Worm (Caenorhabditis elegans): Measurements from ENCODE around the gene scly-1.

scly-1 gene

DNA sequence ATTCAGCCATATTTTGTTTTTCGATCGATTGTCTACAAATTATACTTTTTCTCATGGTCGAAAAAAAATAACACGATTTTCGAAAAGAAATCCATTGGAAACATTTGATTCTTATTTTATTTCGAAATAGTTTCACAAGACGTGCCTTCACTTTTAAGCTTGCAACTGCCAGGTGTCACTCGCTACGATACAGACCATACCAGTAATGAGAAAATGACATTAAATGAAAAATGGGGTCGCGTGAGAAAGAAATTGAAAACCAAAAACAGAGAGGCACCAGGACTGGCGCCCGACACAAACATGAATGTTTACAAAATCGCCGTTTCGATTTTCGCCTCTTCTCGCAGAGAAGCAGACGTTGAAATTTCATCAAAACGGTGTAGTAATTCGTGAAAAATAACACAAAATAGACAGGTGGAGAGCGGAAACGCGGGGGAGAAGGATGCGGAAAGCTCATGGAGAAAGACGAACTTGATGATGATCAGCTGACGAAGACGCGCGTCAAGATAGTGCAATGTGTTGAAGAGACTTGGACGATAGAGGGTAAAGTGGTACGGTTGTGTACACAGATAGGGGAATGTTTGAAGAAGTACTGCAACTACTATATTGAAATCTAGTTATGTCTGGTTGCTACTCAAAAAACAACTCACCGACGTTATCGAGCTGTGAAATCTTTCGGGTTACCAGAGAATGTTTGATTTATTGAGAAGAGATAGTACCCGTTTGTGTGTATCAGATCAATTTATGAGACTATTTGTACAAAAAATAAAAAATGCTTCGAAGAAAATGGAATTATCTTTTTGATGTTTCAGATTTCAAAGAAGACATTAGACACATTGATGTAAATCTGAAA is 44.6 kb downstream of the scly-1 start:
- TF ChIP-seq ceh-14 (tag; optimal IDR thresholded peaks at IDR 0.05) (no peak), hlh-8 (tag; optimal IDR thresholded peaks at IDR 0.05) (no peak), ceh-18 (tag; optimal IDR thresholded peaks at IDR 0.05) (peak; percentile 62), ceh-2 (tag; optimal IDR thresholded peaks at IDR 0.05) (no peak), dve-1 (tag; optimal IDR thresholded peaks at IDR 0.05) (no peak), tbx-2 (tag; optimal IDR thresholded peaks at IDR 0.05) (peak; percentile 33), ceh-19 (GFP tag; optimal IDR thresholded peaks at IDR 0.05) (no peak), odd-2 (tag; optimal IDR thresholded peaks at IDR 0.05) (no peak), C38D4.7 (GFP tag; optimal IDR thresholded peaks at IDR 0.05) (no peak), syd-9 (tag; optimal IDR thresholded peaks at IDR 0.05) (no peak), ceh-34 (tag; optimal IDR thresholded peaks at IDR 0.05) (peak; percentile 11), hlh-30 (tag; optimal IDR thresholded peaks at IDR 0.05; ENCODE audit: insufficient read depth) (peak; percentile 45), hlh-15 (tag; optimal IDR thresholded peaks at IDR 0.05) (no peak), ceh-9 (tag; optimal IDR thresholded peaks at IDR 0.05) (no peak)

DNA sequence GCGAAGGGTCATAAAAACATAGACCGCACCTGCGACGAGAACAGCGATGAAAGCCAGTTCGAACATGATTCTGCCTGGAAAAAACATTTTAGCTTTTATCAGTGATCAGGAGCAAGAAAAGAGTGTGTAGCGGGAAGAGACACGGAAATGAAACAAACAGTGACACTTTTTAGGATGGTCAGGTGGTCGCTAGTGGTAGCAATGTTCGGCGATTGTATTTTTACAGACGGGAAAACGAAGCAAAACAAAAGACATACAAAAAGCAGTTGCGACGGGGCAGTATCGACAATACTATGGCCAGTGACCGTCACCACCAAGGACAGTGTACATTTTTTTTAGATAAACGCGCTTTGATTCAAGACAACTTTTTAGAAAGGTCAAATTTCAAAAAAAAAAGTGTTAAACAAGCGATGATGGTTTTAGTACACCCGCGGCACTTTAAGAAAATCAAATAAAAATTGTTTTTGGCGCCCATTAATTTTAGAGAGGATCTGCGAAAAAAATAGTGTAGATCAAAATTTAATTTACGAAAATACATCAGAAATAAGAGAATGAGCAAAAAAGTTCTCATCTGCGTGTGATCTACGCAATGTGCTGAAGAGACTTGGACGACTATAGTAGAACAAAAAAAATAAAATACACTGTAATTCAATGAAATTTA is 45.3 kb downstream of the scly-1 start, which contains the start of gene T24H7.9:
Gene T24H7.9 (minus strand): TSS at position 74 of the 661 bp plus-strand sequence.
- TF ChIP-seq unc-3 (GFP tag; conservative IDR thresholded peaks at IDR 0.05) (no peak), unc-3 (tag; optimal IDR thresholded peaks at IDR 0.05) (no peak), elt-4 (tag; optimal IDR thresholded peaks at IDR 0.05) (no peak), sox-4 (tag; optimal IDR thresholded peaks at IDR 0.05) (no peak), fkh-6 (tag; optimal IDR thresholded peaks at IDR 0.05) (no peak), Y22D7AL.16 (tag; optimal IDR thresholded peaks at IDR 0.05) (no peak), lin-11 (tag; optimal IDR thresholded peaks at IDR 0.05) (no peak)

DNA sequence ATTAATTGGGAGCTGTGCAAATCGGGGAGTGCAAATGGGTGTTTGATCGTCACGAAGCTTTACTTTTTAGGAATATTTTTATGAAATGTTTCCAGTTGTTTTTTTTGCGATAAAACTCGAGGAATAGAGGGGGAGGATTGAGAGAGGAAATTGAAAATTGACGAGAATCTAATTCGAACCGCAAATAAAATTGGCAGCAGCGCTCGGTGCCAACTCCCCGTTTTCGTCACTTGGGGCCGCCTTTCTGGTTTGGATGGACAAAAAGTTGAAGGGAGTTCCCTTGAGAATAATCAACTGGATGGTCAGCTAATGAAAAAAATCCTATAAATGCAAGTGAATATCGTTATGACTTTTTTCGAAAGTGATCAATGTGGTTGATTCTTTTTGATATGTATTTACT is 50.8 kb downstream of the scly-1 start:
- TF ChIP-seq unc-42 (tag; optimal IDR thresholded peaks at IDR 0.05) (peak; percentile 61), elt-4 (tag; optimal IDR thresholded peaks at IDR 0.05) (no peak)

Measured in whole organism, late embryonic.